Worm (Caenorhabditis elegans) whole organism, L1 larva: ENCODE results near the gene lbp-4.

Source experiments
- C04F5.9 ChIP-seq: sonication (generic microtip); optimal IDR thresholded peaks from 2 replicates; lab custom pipeline; 2016; ENCODE audit warnings: missing genetic modification characterization, missing compliant biosample characterization
- C16A3.4 ChIP-seq: fragments of 150-350 bp; optimal IDR thresholded peaks from 2 replicates; lab custom pipeline; 2014; ENCODE audit warnings: missing biosample characterization, missing genetic modification characterization
- C34B4.2 ChIP-seq: sonication (generic microtip); optimal IDR thresholded peaks from 2 replicates; lab custom pipeline; 2017; ENCODE audit warnings: mild to moderate bottlenecking, missing genetic modification characterization, missing compliant biosample characterization
- Y116A8C.19 ChIP-seq: sonication (generic microtip); optimal IDR thresholded peaks from 2 replicates; lab custom pipeline; 2016; ENCODE audit warnings: missing compliant biosample characterization, missing genetic modification characterization, borderline replicate concordance
- ama-1 ChIP-seq: fragments of 150-350 bp; optimal IDR thresholded peaks from 2 replicates; lab custom pipeline; 2014
- blmp-1 ChIP-seq: fragments of 150-350 bp; optimal IDR thresholded peaks from 2 replicates; lab custom pipeline; 2014; ENCODE audit warnings: missing biosample characterization, missing genetic modification characterization
- ceh-8 ChIP-seq: fragments of 200-800 bp; sonication (Bioruptor generic); optimal IDR thresholded peaks from 2 replicates; lab custom pipeline; 2018; ENCODE audit warnings: mild to moderate bottlenecking, missing genetic modification characterization, moderate library complexity, missing compliant biosample characterization
- ceh-82 ChIP-seq, 3 experiments: fragments of 150-350 bp in 1 of 3; sonication (generic microtip) in 2 of 3; optimal IDR thresholded peaks; 2 replicates each; lab custom pipeline; 2014 to 2017; ENCODE audit warnings: missing biosample characterization in 3 of 3, missing genetic modification characterization in 3 of 3
- ceh-88 ChIP-seq: fragments of 200-800 bp; sonication (Bioruptor generic); IDR thresholded peaks from 2 replicates; pipeline ENCODE4 v1.3.6; 2022; ENCODE audit warnings: missing genetic modification characterization, missing compliant biosample characterization
- ceh-90 ChIP-seq: sonication (generic microtip); optimal IDR thresholded peaks from 2 replicates; lab custom pipeline; 2016; ENCODE audit warnings: missing genetic modification characterization, missing compliant biosample characterization
- dpl-1 ChIP-seq, 3 experiments: fragments of 150-350 bp in 2 of 3; sonication (generic microtip) in 1 of 3; optimal IDR thresholded peaks; 2 replicates each; lab custom pipeline; 2014 to 2017; ENCODE audit warnings: missing biosample characterization in 3 of 3, missing genetic modification characterization in 3 of 3, missing genetic modification reagents in 3 of 3
- efl-1 ChIP-seq, 4 experiments: fragments of 150-350 bp; optimal IDR thresholded peaks in 3 of 4; peaks in 1 of 4; 1 replicate in 1 of 4; 2 replicates in 3 of 4; lab custom pipeline; 2014; ENCODE audit warnings: missing biosample characterization in 2 of 4, missing genetic modification characterization in 2 of 4, missing genetic modification reagents in 2 of 4
- efl-3 ChIP-seq: fragments of 200-800 bp; sonication (Bioruptor generic); optimal IDR thresholded peaks from 2 replicates; lab custom pipeline; 2018; ENCODE audit warnings: mild to moderate bottlenecking, missing genetic modification characterization, missing compliant biosample characterization
- elt-3 ChIP-seq, 6 experiments: fragments of 150-350 bp in 1 of 6; sonication (generic microtip); optimal IDR thresholded peaks; 2 replicates each; lab custom pipeline; 2017 to 2018; ENCODE audit warnings: missing biosample characterization in 6 of 6, missing genetic modification characterization in 6 of 6, inconsistent platforms in 1 of 6
- ets-5 ChIP-seq: fragments of 200-800 bp; sonication (Bioruptor generic); IDR thresholded peaks from 2 replicates; pipeline ENCODE4 v1.3.6; 2022; ENCODE audit warnings: missing genetic modification characterization, missing compliant biosample characterization
- fkh-10 ChIP-seq: sonication (generic microtip); optimal IDR thresholded peaks from 2 replicates; lab custom pipeline; 2017; ENCODE audit warnings: missing biosample characterization, missing genetic modification reagents, missing genetic modification characterization
- fos-1 ChIP-seq: fragments of 150-350 bp; optimal IDR thresholded peaks from 2 replicates; lab custom pipeline; 2014; ENCODE audit warnings: missing biosample characterization, missing genetic modification characterization
- grh-1 ChIP-seq: fragments of 200-800 bp; sonication (Bioruptor generic); IDR thresholded peaks from 2 replicates; pipeline ENCODE4 v1.3.6; 2022; ENCODE audit warnings: missing genetic modification reagents, missing genetic modification characterization, missing compliant biosample characterization
- hlh-17 ChIP-seq: fragments of 200-800 bp; sonication (Bioruptor generic); optimal IDR thresholded peaks from 2 replicates; lab custom pipeline; 2018; ENCODE audit warnings: missing genetic modification characterization, mild to moderate bottlenecking, missing compliant biosample characterization, moderate library complexity, borderline replicate concordance
- hlh-4 ChIP-seq: sonication (generic microtip); optimal IDR thresholded peaks from 2 replicates; lab custom pipeline; 2016; ENCODE audit warnings: mild to moderate bottlenecking, missing genetic modification characterization, missing compliant biosample characterization
- hpl-2 ChIP-seq: fragments of 150-350 bp; optimal IDR thresholded peaks from 2 replicates; lab custom pipeline; 2014; ENCODE audit warnings: missing biosample characterization, missing genetic modification reagents, missing genetic modification characterization
- irx-1 ChIP-seq: sonication (generic microtip); optimal IDR thresholded peaks from 2 replicates; lab custom pipeline; 2016; ENCODE audit warnings: missing genetic modification characterization, missing compliant biosample characterization
- lin-13 ChIP-seq: fragments of 150-350 bp; optimal IDR thresholded peaks from 2 replicates; lab custom pipeline; 2014; ENCODE audit warnings: missing biosample characterization, missing genetic modification reagents, missing genetic modification characterization
- lir-3 ChIP-seq: sonication (generic microtip); optimal IDR thresholded peaks from 2 replicates; lab custom pipeline; 2016; ENCODE audit warnings: mild to moderate bottlenecking, missing genetic modification characterization, moderate library complexity, missing compliant biosample characterization; ENCODE audit not compliant: poor library complexity
- mab-9 ChIP-seq: fragments of 200-800 bp; sonication (Bioruptor generic); IDR thresholded peaks from 2 replicates; pipeline ENCODE4 v1.3.6; 2022; ENCODE audit warnings: missing genetic modification reagents, missing genetic modification characterization, missing compliant biosample characterization
- mef-2 ChIP-seq: fragments of 150-350 bp; optimal IDR thresholded peaks from 2 replicates; lab custom pipeline; 2014; ENCODE audit warnings: missing biosample characterization, missing genetic modification characterization
- mep-1 ChIP-seq: fragments of 150-350 bp; optimal IDR thresholded peaks from 2 replicates; lab custom pipeline; 2014; ENCODE audit warnings: missing biosample characterization, missing genetic modification characterization
- nhr-20 ChIP-seq: sonication (generic microtip); optimal IDR thresholded peaks from 2 replicates; lab custom pipeline; 2016; ENCODE audit warnings: mild to moderate bottlenecking, missing genetic modification characterization, missing compliant biosample characterization
- nhr-28 ChIP-seq: fragments of 150-350 bp; optimal IDR thresholded peaks from 2 replicates; lab custom pipeline; 2014; ENCODE audit warnings: missing biosample characterization, missing genetic modification characterization
- nhr-47 ChIP-seq: sonication (generic microtip); optimal IDR thresholded peaks from 2 replicates; lab custom pipeline; 2016; ENCODE audit warnings: mild to moderate bottlenecking, missing genetic modification characterization, moderate library complexity, missing compliant biosample characterization
- nhr-71 ChIP-seq: sonication (generic microtip); optimal IDR thresholded peaks from 2 replicates; lab custom pipeline; 2016; ENCODE audit warnings: mild to moderate bottlenecking, missing genetic modification characterization, moderate library complexity, missing compliant biosample characterization
- nhr-76 ChIP-seq: sonication (generic microtip); optimal IDR thresholded peaks from 2 replicates; lab custom pipeline; 2017; ENCODE audit warnings: missing biosample characterization, missing genetic modification characterization
- nhr-84 ChIP-seq: sonication (generic microtip); optimal IDR thresholded peaks from 2 replicates; lab custom pipeline; 2017; ENCODE audit warnings: missing biosample characterization, missing genetic modification characterization
- pax-3 ChIP-seq: fragments of 200-800 bp; sonication (Bioruptor generic); optimal IDR thresholded peaks from 2 replicates; lab custom pipeline; 2018; ENCODE audit warnings: mild to moderate bottlenecking, missing genetic modification characterization, moderate library complexity, missing compliant biosample characterization
- skn-1 ChIP-seq: fragments of 150-350 bp; optimal IDR thresholded peaks from 2 replicates; lab custom pipeline; 2014; ENCODE audit warnings: missing biosample characterization, missing genetic modification characterization
- snpc-4 ChIP-seq: fragments of 150-350 bp; optimal IDR thresholded peaks from 2 replicates; lab custom pipeline; 2014; ENCODE audit warnings: missing biosample characterization, missing genetic modification characterization
- sox-4 ChIP-seq: sonication (generic microtip); optimal IDR thresholded peaks from 2 replicates; lab custom pipeline; 2016; ENCODE audit warnings: missing genetic modification characterization, missing compliant biosample characterization
- sup-37 ChIP-seq: fragments of 200-800 bp; sonication (Bioruptor generic); optimal IDR thresholded peaks from 2 replicates; lab custom pipeline; 2018; ENCODE audit warnings: mild to moderate bottlenecking, missing genetic modification characterization, missing compliant biosample characterization
- swsn-7 ChIP-seq: sonication (generic microtip); optimal IDR thresholded peaks from 2 replicates; lab custom pipeline; 2016; ENCODE audit warnings: missing genetic modification characterization, missing compliant biosample characterization
- tbx-2 ChIP-seq: sonication (generic microtip); optimal IDR thresholded peaks from 2 replicates; lab custom pipeline; 2016; ENCODE audit warnings: missing genetic modification characterization, missing compliant biosample characterization
- unc-130 ChIP-seq: fragments of 150-350 bp; optimal IDR thresholded peaks from 2 replicates; lab custom pipeline; 2017; ENCODE audit warnings: missing biosample characterization, missing genetic modification characterization, inconsistent platforms
- unc-30 ChIP-seq: sonication (generic microtip); optimal IDR thresholded peaks from 2 replicates; lab custom pipeline; 2017; ENCODE audit warnings: missing biosample characterization, missing genetic modification characterization
- unc-98 ChIP-seq: fragments of 200-800 bp; sonication (Bioruptor generic); IDR thresholded peaks from 2 replicates; pipeline ENCODE4 v1.3.6; 2022; ENCODE audit warnings: missing genetic modification characterization, missing compliant biosample characterization
- vab-15 ChIP-seq: sonication (generic microtip); optimal IDR thresholded peaks from 2 replicates; lab custom pipeline; 2017; ENCODE audit warnings: missing genotype, mild to moderate bottlenecking, missing genetic modification characterization, missing compliant biosample characterization
- zip-4 ChIP-seq: fragments of 200-800 bp; sonication (Bioruptor generic); optimal IDR thresholded peaks from 2 replicates; lab custom pipeline; 2018; ENCODE audit warnings: mild to moderate bottlenecking, missing genetic modification characterization, moderate library complexity, missing compliant biosample characterization
- ztf-4 ChIP-seq: fragments of 150-350 bp; optimal IDR thresholded peaks from 2 replicates; lab custom pipeline; 2014; ENCODE audit warnings: missing biosample characterization, missing genetic modification characterization

Gene lbp-4

ce11 chrV:7776029-7776628, 44.2 kb upstream of the lbp-4 start, which contains the start of the genes rpl-39 and rps-30 (continued):
- TF ChIP-seq lir-3 (tag; lab: Kevin White, UChicago): no peak
- TF ChIP-seq vab-15 (tag; lab: Kevin White, UChicago): no peak
- TF ChIP-seq elt-3 (tag; optimal IDR thresholded peaks at IDR 0.05; lab: Kevin White, UChicago): peak in 5 of 6 experiments; percentile 23 to 82 (median 61)
- peak; percentile 77 to 80 (median 78) for TF ChIP-seq dpl-1 (GFP tag; optimal IDR thresholded peaks at IDR 0.05; lab: Kevin White, UChicago)
- TF ChIP-seq ceh-90: no peak
- peak; percentile 78 for TF ChIP-seq tbx-2 (tag; lab: Kevin White, UChicago)
- TF ChIP-seq efl-1 (optimal IDR thresholded peaks at IDR 0.05; lab: Kevin White, UChicago): peak; percentile 83 to 91
- TF ChIP-seq efl-1 (GFP tag; optimal IDR thresholded peaks at IDR 0.05 in 1 of 2; lab: Kevin White, UChicago): peak; percentile 77 to 97
- TF ChIP-seq lin-13 (GFP tag; lab: Kevin White, UChicago): peak; percentile 88
- TF ChIP-seq unc-130 (tag; lab: Kevin White, UChicago): peak; percentile 84
- no peak for TF ChIP-seq Y116A8C.19 (tag; lab: Kevin White, UChicago)
- no peak for TF ChIP-seq unc-30 (tag; lab: Kevin White, UChicago)
- no peak for TF ChIP-seq hlh-17
- no peak for TF ChIP-seq nhr-28 (tag; lab: Kevin White, UChicago)
- TF ChIP-seq mab-9: no peak
- peak; percentile 39 for TF ChIP-seq ama-1 (lab: Kevin White, UChicago)
- peak; percentile 38 for TF ChIP-seq mef-2 (tag; lab: Kevin White, UChicago)
- TF ChIP-seq zip-4 (GFP tag; lab: Kevin White, UChicago): no peak
- TF ChIP-seq C04F5.9: no peak
- peak; percentile 72 for TF ChIP-seq hpl-2 (GFP tag; lab: Kevin White, UChicago)
- peak; percentile 57 for TF ChIP-seq fos-1 (tag; lab: Kevin White, UChicago)
- TF ChIP-seq nhr-84 (tag; lab: Kevin White, UChicago): no peak
- peak; percentile 79 for TF ChIP-seq swsn-7 (tag; lab: Kevin White, UChicago)
- TF ChIP-seq pax-3 (tag; lab: Kevin White, UChicago): peak; percentile 54
- no peak for TF ChIP-seq C34B4.2 (tag; lab: Kevin White, UChicago)
- TF ChIP-seq sup-37 (GFP tag; lab: Kevin White, UChicago): peak; percentile 11
- peak; percentile 41 for TF ChIP-seq irx-1 (tag; lab: Kevin White, UChicago)
- TF ChIP-seq nhr-76 (tag; lab: Kevin White, UChicago): no peak
- peak; percentile 46 for TF ChIP-seq fkh-10 (GFP tag; lab: Kevin White, UChicago)
- TF ChIP-seq snpc-4: peak; percentile 63
- 0 out of 2 replicates have a peak, but pooled peaks have one; percentile 31 for TF ChIP-seq unc-98
- TF ChIP-seq ceh-8 (GFP tag; lab: Kevin White, UChicago): no peak
- TF ChIP-seq ceh-82 (tag; optimal IDR thresholded peaks at IDR 0.05; lab: Kevin White, UChicago): peak; percentile 84 to 94 (median 84)
- TF ChIP-seq C16A3.4 (tag; lab: Kevin White, UChicago): peak; percentile 84
- TF ChIP-seq sox-4 (tag; lab: Kevin White, UChicago): no peak
- TF ChIP-seq grh-1 (GFP tag; lab: Robert Waterston, UW): peak; percentile 70
- TF ChIP-seq nhr-20 (tag; lab: Kevin White, UChicago): peak; percentile 88
- peak; percentile 71 for TF ChIP-seq blmp-1 (tag; lab: Kevin White, UChicago)
- TF ChIP-seq hlh-4 (tag; lab: Kevin White, UChicago): no peak
- TF ChIP-seq nhr-47 (tag; lab: Kevin White, UChicago): peak; percentile 86
- peak; percentile 90 for TF ChIP-seq mep-1
- no peak for TF ChIP-seq efl-3 (GFP tag; lab: Kevin White, UChicago)
- peak; percentile 89 for TF ChIP-seq skn-1 (tag; lab: Kevin White, UChicago)
- peak; percentile 23 for TF ChIP-seq ztf-4
- peak; percentile 91 for TF ChIP-seq nhr-71 (tag; lab: Kevin White, UChicago)
- peak; percentile 37; the same call in 1 of the 2 replicates for TF ChIP-seq ceh-88 (GFP tag; lab: Robert Waterston, UW)
- no peak for TF ChIP-seq ets-5 (GFP tag; lab: Robert Waterston, UW)
